Fruit fly (Drosophila melanogaster) whole organism, embryonic: ENCODE measurements around the gene Myo95E.

Experiments
- B-H2 ChIP-seq: fragments of 200-800 bp; sonication (Bioruptor generic); optimal IDR thresholded peaks from 2 replicates; lab custom pipeline; 2018; ENCODE audit warnings: missing biosample characterization, mild to moderate bottlenecking, missing genetic modification characterization
- CG1024 ChIP-seq: fragments of 200-800 bp; sonication (Bioruptor generic); IDR thresholded peaks from 2 replicates; pipeline ENCODE4 v1.3.6; 2022; ENCODE audit warnings: missing biosample characterization, missing genetic modification characterization
- CG12071 ChIP-seq: fragments of 200-800 bp; sonication (Bioruptor generic); optimal IDR thresholded peaks from 3 replicates; lab custom pipeline; 2018; ENCODE audit warnings: missing biosample characterization, mild to moderate bottlenecking, missing genetic modification characterization
- CG12155 ChIP-seq: fragments of 200-800 bp; sonication (Bioruptor generic); optimal IDR thresholded peaks from 3 replicates; lab custom pipeline; 2016; ENCODE audit warnings: missing biosample characterization, missing genetic modification characterization
- CG12299 ChIP-seq: fragments of 200-800 bp; sonication (Bioruptor generic); optimal IDR thresholded peaks from 2 replicates; lab custom pipeline; 2018; ENCODE audit warnings: missing biosample characterization, mild to moderate bottlenecking, missing genetic modification characterization
- CG14710 ChIP-seq: fragments of 200-800 bp; sonication (Bioruptor generic); optimal IDR thresholded peaks from 3 replicates; lab custom pipeline; 2019; ENCODE audit warnings: missing biosample characterization, mild to moderate bottlenecking, missing genetic modification characterization, moderate library complexity
- CG16779 ChIP-seq: fragments of 200-800 bp; sonication (Bioruptor generic); IDR thresholded peaks from 2 replicates; pipeline ENCODE4 v1.3.6; 2022; ENCODE audit warnings: missing biosample characterization, missing genetic modification characterization
- CG16815 ChIP-seq: fragments of 200-800 bp; sonication (Bioruptor generic); optimal IDR thresholded peaks from 3 replicates; lab custom pipeline; 2017; ENCODE audit warnings: missing biosample characterization, mild to moderate bottlenecking, missing genetic modification characterization
- CG17568 ChIP-seq: fragments of 200-800 bp; sonication (Bioruptor generic); optimal IDR thresholded peaks from 2 replicates; lab custom pipeline; 2018; ENCODE audit warnings: missing biosample characterization, mild to moderate bottlenecking, missing genetic modification characterization, moderate library complexity
- CG17802 ChIP-seq: fragments of 200-800 bp; sonication (Bioruptor generic); optimal IDR thresholded peaks from 2 replicates; lab custom pipeline; 2018; ENCODE audit warnings: missing biosample characterization, mild to moderate bottlenecking, missing genetic modification characterization, moderate library complexity
- CG18262 ChIP-seq: fragments of 200-800 bp; optimal IDR thresholded peaks from 3 replicates; lab custom pipeline; 2019; ENCODE audit warnings: missing biosample characterization, mild to moderate bottlenecking, missing genetic modification characterization, moderate library complexity
- CG2199 ChIP-seq: fragments of 200-800 bp; sonication (Bioruptor generic); IDR thresholded peaks from 3 replicates; pipeline ENCODE4 v1.3.6; 2022; ENCODE audit warnings: missing biosample characterization, missing genetic modification characterization
- CG2889 ChIP-seq: fragments of 200-800 bp; sonication (Bioruptor generic); IDR thresholded peaks from 3 replicates; pipeline ENCODE4 v1.3.6; 2022; ENCODE audit warnings: missing biosample characterization, missing genetic modification characterization
- CG30020 ChIP-seq: fragments of 200-800 bp; optimal IDR thresholded peaks from 2 replicates; lab custom pipeline; 2019; ENCODE audit warnings: missing biosample characterization, mild to moderate bottlenecking, missing genetic modification characterization, moderate library complexity
- CG3407 ChIP-seq: fragments of 200-800 bp; sonication (Bioruptor generic); optimal IDR thresholded peaks from 2 replicates; lab custom pipeline; 2018; ENCODE audit warnings: missing biosample characterization, mild to moderate bottlenecking, missing genetic modification characterization
- CG4404 ChIP-seq: fragments of 200-800 bp; sonication (Bioruptor generic); IDR thresholded peaks from 2 replicates; pipeline ENCODE4 v1.3.6; 2022; ENCODE audit warnings: missing biosample characterization, missing genetic modification characterization
- CG4854 ChIP-seq: fragments of 200-800 bp; sonication (Bioruptor generic); optimal IDR thresholded peaks from 2 replicates; lab custom pipeline; 2016; ENCODE audit warnings: missing biosample characterization, missing genetic modification characterization, inconsistent platforms
- CG8359 ChIP-seq: fragments of 200-800 bp; sonication (Bioruptor generic); optimal IDR thresholded peaks from 2 replicates; lab custom pipeline; 2017; ENCODE audit warnings: missing biosample characterization, mild to moderate bottlenecking, missing genetic modification characterization, borderline replicate concordance
- CG9609 ChIP-seq: fragments of 200-800 bp; sonication (Bioruptor generic); optimal IDR thresholded peaks from 3 replicates; lab custom pipeline; 2016; ENCODE audit warnings: missing biosample characterization, missing genetic modification characterization
- CrebB ChIP-seq: fragments of 200-800 bp; sonication (Bioruptor generic); optimal IDR thresholded peaks from 3 replicates; lab custom pipeline; 2018; ENCODE audit warnings: missing biosample characterization, mild to moderate bottlenecking, missing genetic modification characterization
- Dip3 ChIP-seq: fragments of 200-800 bp; sonication (Bioruptor generic); optimal IDR thresholded peaks from 3 replicates; lab custom pipeline; 2016; ENCODE audit warnings: missing biosample characterization, missing genetic modification characterization
- Dref ChIP-seq: fragments of 200-800 bp; sonication (Bioruptor generic); IDR thresholded peaks from 2 replicates; pipeline ENCODE4 v1.3.6; 2022; ENCODE audit warnings: missing biosample characterization, missing genetic modification characterization
- ERR ChIP-seq: fragments of 200-800 bp; sonication (Bioruptor generic); optimal IDR thresholded peaks from 2 replicates; lab custom pipeline; 2016; ENCODE audit warnings: missing biosample characterization, missing genetic modification characterization
- Fer3 ChIP-seq: fragments of 200-800 bp; sonication (Bioruptor generic); optimal IDR thresholded peaks from 2 replicates; lab custom pipeline; 2018; ENCODE audit warnings: missing biosample characterization, mild to moderate bottlenecking, missing genetic modification characterization, moderate library complexity
- H15 ChIP-seq: fragments of 200-800 bp; sonication (Bioruptor generic); IDR thresholded peaks from 3 replicates; pipeline ENCODE4 v1.3.6; 2022; ENCODE audit warnings: missing biosample characterization, missing genetic modification characterization
- HLH3B ChIP-seq: fragments of 200-800 bp; sonication (Bioruptor generic); IDR thresholded peaks from 2 replicates; pipeline ENCODE4 v1.3.6; 2022; ENCODE audit warnings: missing biosample characterization, missing genetic modification characterization
- Lhr ChIP-seq: fragments of 200-800 bp; sonication (Bioruptor generic); optimal IDR thresholded peaks from 3 replicates; lab custom pipeline; 2017; ENCODE audit warnings: mild to moderate bottlenecking, missing biosample characterization, missing genetic modification reagents, missing genetic modification characterization
- MBD-R2 ChIP-seq: fragments of 200-800 bp; sonication (Bioruptor generic); IDR thresholded peaks from 2 replicates; pipeline ENCODE4 v1.3.6; 2022; ENCODE audit warnings: missing biosample characterization, missing genetic modification characterization
- Myb ChIP-seq: fragments of 200-800 bp; sonication (Bioruptor generic); optimal IDR thresholded peaks from 2 replicates; lab custom pipeline; 2016; ENCODE audit warnings: missing biosample characterization, missing genetic modification characterization
- Trl ChIP-seq, 3 experiments: fragments of >200 bp in 2 of 3; fragments of 200-800 bp in 1 of 3; sonication (Bioruptor generic) in 1 of 3; optimal IDR thresholded peaks; 2 replicates in 1 of 3; 3 replicates in 2 of 3; lab custom pipeline; 2016 to 2017; ENCODE audit warnings: missing biosample characterization in 1 of 3, missing genetic modification characterization in 1 of 3
- Usf ChIP-seq: fragments of 200-800 bp; sonication (Bioruptor generic); optimal IDR thresholded peaks from 2 replicates; lab custom pipeline; 2017; ENCODE audit warnings: missing genotype, missing biosample characterization, missing genetic modification characterization
- cg ChIP-seq: fragments of 200-800 bp; sonication (Bioruptor generic); optimal IDR thresholded peaks from 3 replicates; lab custom pipeline; 2019; ENCODE audit warnings: missing biosample characterization, mild to moderate bottlenecking, missing genetic modification characterization, moderate library complexity
- chn ChIP-seq: fragments of 200-800 bp; sonication (Bioruptor generic); optimal IDR thresholded peaks from 2 replicates; lab custom pipeline; 2016; ENCODE audit warnings: missing biosample characterization, missing genetic modification characterization
- dimm ChIP-seq: fragments of 200-800 bp; sonication (Bioruptor generic); IDR thresholded peaks from 2 replicates; pipeline ENCODE4 v1.3.6; 2022; ENCODE audit warnings: missing biosample characterization, missing genetic modification characterization
- fd64A ChIP-seq: fragments of 200-800 bp; sonication (Bioruptor generic); optimal IDR thresholded peaks from 3 replicates; lab custom pipeline; 2018; ENCODE audit warnings: missing biosample characterization, mild to moderate bottlenecking, missing genetic modification characterization
- gfzf ChIP-seq: fragments of 200-800 bp; sonication (Bioruptor generic); optimal IDR thresholded peaks from 2 replicates; lab custom pipeline; 2016; ENCODE audit warnings: missing biosample characterization, mild to moderate bottlenecking, missing genetic modification characterization, moderate library complexity
- hth ChIP-seq: fragments of >200 bp; optimal IDR thresholded peaks from 2 replicates; lab custom pipeline; 2017; ENCODE audit warnings: inconsistent platforms
- inv ChIP-seq: fragments of 200-800 bp; sonication (Bioruptor generic); IDR thresholded peaks from 2 replicates; pipeline ENCODE4 v1.3.6; 2022; ENCODE audit warnings: missing biosample characterization, missing genetic modification characterization; ENCODE audit not compliant: partially characterized antibody
- jigr1 ChIP-seq: fragments of 200-800 bp; sonication (Bioruptor generic); IDR thresholded peaks from 3 replicates; pipeline ENCODE4 v1.3.6; 2022; ENCODE audit warnings: missing biosample characterization, missing genetic modification characterization
- jing ChIP-seq: fragments of 200-800 bp; sonication (Bioruptor generic); optimal IDR thresholded peaks from 2 replicates; lab custom pipeline; 2018; ENCODE audit warnings: missing biosample characterization, mild to moderate bottlenecking, missing genetic modification characterization
- maf-S ChIP-seq: fragments of 200-800 bp; sonication (Bioruptor generic); optimal IDR thresholded peaks from 2 replicates; lab custom pipeline; 2016; ENCODE audit warnings: missing biosample characterization, missing genetic modification characterization
- org-1 ChIP-seq: fragments of 200-800 bp; sonication (Bioruptor generic); optimal IDR thresholded peaks from 2 replicates; lab custom pipeline; 2017; ENCODE audit warnings: missing biosample characterization, missing genetic modification characterization
- sd ChIP-seq: fragments of 200-800 bp; sonication (Bioruptor generic); optimal IDR thresholded peaks from 3 replicates; lab custom pipeline; 2018; ENCODE audit warnings: missing biosample characterization, mild to moderate bottlenecking, missing genetic modification characterization, moderate library complexity
- sens ChIP-seq: fragments of 200-800 bp; sonication (Bioruptor generic); peaks from one replicate; lab custom pipeline; 2016; ENCODE audit warnings: missing biosample characterization, missing genetic modification characterization
- sim ChIP-seq: fragments of 200-800 bp; sonication (Bioruptor generic); IDR thresholded peaks from 2 replicates; pipeline ENCODE4 v1.3.6; 2022; ENCODE audit warnings: missing biosample characterization, missing genetic modification characterization
- so ChIP-seq: fragments of 200-800 bp; sonication (Bioruptor generic); IDR thresholded peaks from 3 replicates; pipeline ENCODE4 v1.3.6; 2022; ENCODE audit warnings: missing biosample characterization, missing genetic modification characterization
- tgo ChIP-seq: fragments of 200-800 bp; sonication (Bioruptor generic); IDR thresholded peaks from 3 replicates; pipeline ENCODE4 v1.3.6; 2022; ENCODE audit warnings: missing biosample characterization, missing genetic modification characterization
- toy ChIP-seq: fragments of 200-800 bp; sonication (Bioruptor generic); IDR thresholded peaks from 2 replicates; pipeline ENCODE4 v1.3.6; 2022; ENCODE audit warnings: missing biosample characterization, missing genetic modification characterization
- ttk ChIP-seq: fragments of 200-800 bp; sonication (Bioruptor generic); IDR thresholded peaks from 2 replicates; pipeline ENCODE4 v2.1.2; 2022; ENCODE audit warnings: missing biosample characterization, missing genetic modification characterization

Gene Myo95E

DNA sequence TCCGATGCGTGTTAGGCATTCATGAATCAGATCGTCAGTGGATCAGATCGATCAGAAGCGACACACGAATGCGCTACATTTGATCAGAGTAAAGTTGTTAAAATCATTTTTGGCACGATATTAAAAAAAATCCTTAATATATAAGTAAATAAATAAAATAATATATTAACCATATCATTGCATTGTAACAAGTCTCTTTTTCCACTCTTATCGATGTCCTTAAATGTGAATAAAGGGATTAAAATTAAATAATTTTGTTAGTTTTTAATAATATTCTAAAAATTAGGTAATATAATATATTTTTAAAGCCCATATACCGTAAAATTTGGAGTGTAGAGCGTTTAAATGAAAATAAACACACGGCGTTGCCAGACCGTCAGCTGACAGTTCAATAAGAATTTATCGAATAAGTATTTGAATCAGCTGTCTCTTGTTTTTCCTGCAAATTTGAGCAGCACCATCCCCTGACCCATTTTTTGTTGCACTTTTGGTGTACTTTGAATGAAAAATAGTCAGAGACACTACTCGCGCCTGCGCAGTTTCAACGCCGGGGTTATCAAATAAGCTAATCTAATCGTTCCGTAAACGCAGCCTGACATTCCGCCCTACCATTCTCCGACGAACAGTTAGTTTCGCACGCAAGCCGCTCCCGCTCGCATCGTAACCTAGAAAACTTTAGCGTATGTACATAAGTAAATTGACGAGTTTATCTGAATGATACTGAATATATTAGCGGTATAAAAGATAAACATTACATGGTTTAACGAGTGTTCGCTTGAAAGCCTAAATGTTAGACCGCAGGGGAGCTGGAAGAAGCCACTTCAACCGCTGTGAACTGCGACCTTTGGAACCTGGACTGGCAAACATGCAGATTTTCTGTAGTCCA is 9.1 kb downstream of the Myo95E start, which contains the start of the genes p38a and CG6178 (continued):
- TF ChIP-seq CG12155 (GFP tag; lab: Kevin White, UChicago) (peak; percentile 91), so (GFP tag; lab: Robert Waterston, UW) (peak; percentile 96), CG4404 (GFP tag; lab: Robert Waterston, UW) (peak; percentile 88), CG1024 (GFP tag; lab: Robert Waterston, UW) (peak; percentile 83), jigr1 (GFP tag; lab: Robert Waterston, UW) (peak; percentile 91; the same call in 2 of the 3 replicates), CG17568 (GFP tag; lab: Kevin White, UChicago) (peak; percentile 81), CG9609 (GFP tag; lab: Kevin White, UChicago) (peak; percentile 64), MBD-R2 (peak; percentile 81), hth (lab: Kevin White, UChicago) (no peak), CG8359 (peak; percentile 87), CG3407 (peak; percentile 90), H15 (GFP tag; lab: Robert Waterston, UW) (peak; percentile 93), sens (GFP tag; lab: Kevin White, UChicago) (peak; percentile 82), CG4854 (peak; percentile 69), dimm (peak; percentile 88), CG30020 (tag; lab: Kevin White, UChicago) (peak; percentile 88), Myb (GFP tag; lab: Kevin White, UChicago) (peak; percentile 33), gfzf (GFP tag; lab: Kevin White, UChicago) (no peak), tgo (peak; percentile 98), HLH3B (GFP tag; lab: Robert Waterston, UW) (peak; percentile 97), ttk (peak; percentile 95), Lhr (GFP tag; lab: Kevin White, UChicago) (peak; percentile 46), inv (no peak), chn (GFP tag; lab: Kevin White, UChicago) (peak; percentile 46), fd64A (GFP tag; lab: Kevin White, UChicago) (peak; percentile 55), CG2199 (GFP tag; lab: Robert Waterston, UW) (peak; percentile 92), CG17802 (tag; lab: Kevin White, UChicago) (peak; percentile 76), CG16815 (GFP tag; lab: Kevin White, UChicago) (peak; percentile 94), Usf (peak; percentile 97), Trl (optimal IDR thresholded peaks at IDR 0.05; lab: Kevin White, UChicago) (no peak), Trl (GFP tag; optimal IDR thresholded peaks at IDR 0.05; lab: Kevin White, UChicago) (peak; percentile 15), CG12299 (peak; percentile 94), CG2889 (peak; percentile 94), CG18262 (tag; lab: Kevin White, UChicago) (peak; percentile 99), CG16779 (GFP tag; lab: Robert Waterston, UW) (peak; percentile 79), ERR (GFP tag; lab: Kevin White, UChicago) (no peak), Fer3 (tag; lab: Kevin White, UChicago) (peak; percentile 98), Dip3 (peak; percentile 76), CrebB (tag; lab: Kevin White, UChicago) (peak; percentile 82), sim (GFP tag; lab: Robert Waterston, UW) (peak; percentile 89), CG14710 (tag; lab: Kevin White, UChicago) (peak; percentile 97), toy (GFP tag; lab: Robert Waterston, UW) (peak; percentile 82), cg (GFP tag; lab: Kevin White, UChicago) (no peak), Dref (peak; percentile 63), B-H2 (GFP tag; lab: Kevin White, UChicago) (peak; percentile 96), CG12071 (GFP tag; lab: Kevin White, UChicago) (peak; percentile 85), jing (peak; percentile 82), sd (tag; lab: Kevin White, UChicago) (peak; percentile 92), maf-S (GFP tag; lab: Kevin White, UChicago) (peak; percentile 1), org-1 (GFP tag; lab: Kevin White, UChicago) (peak; percentile 92)
